Worm (Caenorhabditis elegans): Measurements from ENCODE around the gene ent-3.
A peak's percentile ranks its signal among the peaks of the same experiment; 100 is the strongest.

The ent-3 gene

DNA sequence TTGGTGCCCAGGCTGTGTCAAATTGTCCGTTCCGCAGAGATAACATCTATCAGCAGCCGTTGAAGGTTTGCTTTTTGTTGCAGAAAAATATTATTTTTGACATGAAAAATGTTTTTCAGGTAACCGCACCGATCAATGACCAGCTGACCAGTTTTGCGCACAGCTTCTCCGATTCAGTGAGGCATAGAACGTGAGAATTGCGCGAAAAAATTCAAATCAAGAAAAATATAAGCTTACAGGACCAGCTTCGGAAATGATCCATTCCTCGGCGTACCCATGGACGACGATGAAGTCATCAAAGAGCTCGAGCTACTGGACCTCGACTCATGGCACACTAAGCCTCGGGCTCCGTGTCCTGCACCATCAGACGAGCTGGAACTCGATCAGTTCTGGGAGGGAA, 41.3 kb downstream of the ent-3 start:
- no peak for TF ChIP-seq pha-4 (tag; optimal IDR thresholded peaks at IDR 0.05)

- TF ChIP-seq ham-2 (GFP tag; optimal IDR thresholded peaks at IDR 0.05) (no peak), hlh-1 (tag; optimal IDR thresholded peaks at IDR 0.05) (peak; percentile 73), pha-4 (tag; optimal IDR thresholded peaks at IDR 0.05) (no peak), sem-2 (GFP tag; optimal IDR thresholded peaks at IDR 0.05) (no peak), blmp-1 (tag; optimal IDR thresholded peaks at IDR 0.05) (peak; percentile 65), ceh-43 (GFP tag; optimal IDR thresholded peaks at IDR 0.05) (no peak), elt-1 (tag; optimal IDR thresholded peaks at IDR 0.05; ENCODE audit: borderline replicate concordance, insufficient read depth) (no peak), mep-1 (tag; optimal IDR thresholded peaks at IDR 0.05) (peak; percentile 23), snpc-4 (tag; optimal IDR thresholded peaks at IDR 0.05) (no peak), elt-3 (tag; optimal IDR thresholded peaks at IDR 0.05) (peak; percentile 4), lin-13 (tag; optimal IDR thresholded peaks at IDR 0.05) (no peak), nhr-2 (tag; optimal IDR thresholded peaks at IDR 0.05) (no peak), ztf-11 (tag; optimal IDR thresholded peaks at IDR 0.05) (no peak), lsy-2 (tag; optimal IDR thresholded peaks at IDR 0.05) (peak; percentile 35), mls-2 (tag; optimal IDR thresholded peaks at IDR 0.05) (peak; percentile 11), ces-1 (GFP tag; optimal IDR thresholded peaks at IDR 0.05) (peak; percentile 58), nhr-12 (tag; optimal IDR thresholded peaks at IDR 0.05) (no peak), nhr-237 (tag; optimal IDR thresholded peaks at IDR 0.05) (no peak)
These were observed 42.4 kb downstream of the ent-3 start, which contains the start of gene atfs-1 for ce11 chrV:14193451-14193850. atfs-1 (plus strand) TSS chrV:14193663.

DNA sequence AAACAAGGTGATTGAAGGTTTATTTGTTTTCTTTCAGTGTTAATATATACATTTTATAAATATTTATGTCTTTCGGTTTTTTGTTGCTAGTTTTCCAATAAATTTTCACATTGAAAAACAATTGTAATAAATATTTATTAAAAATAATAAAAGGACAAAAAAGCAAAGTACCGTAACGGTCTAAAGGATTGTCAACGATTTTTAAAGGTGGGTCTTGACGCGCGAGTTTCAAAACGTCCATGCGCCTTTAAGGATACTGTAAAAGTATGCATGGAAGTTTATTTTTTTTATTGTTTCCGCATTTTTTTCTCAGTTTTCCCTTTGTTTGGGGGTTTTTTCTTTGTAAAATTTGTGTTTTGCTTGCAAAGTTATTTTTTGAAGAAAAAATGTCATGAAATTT, 43.0 kb downstream of the ent-3 start:
- TF ChIP-seq mls-2 (tag; optimal IDR thresholded peaks at IDR 0.05) (no peak), elt-1 (tag; optimal IDR thresholded peaks at IDR 0.05; ENCODE audit: borderline replicate concordance, insufficient read depth) (no peak), blmp-1 (tag; optimal IDR thresholded peaks at IDR 0.05) (no peak), hlh-1 (tag; optimal IDR thresholded peaks at IDR 0.05) (no peak), lin-13 (tag; optimal IDR thresholded peaks at IDR 0.05) (no peak), flh-1 (GFP tag; optimal IDR thresholded peaks at IDR 0.05) (no peak), unc-39 (tag; optimal IDR thresholded peaks at IDR 0.05) (no peak), nhr-28 (tag; optimal IDR thresholded peaks at IDR 0.05) (no peak), nhr-237 (tag; optimal IDR thresholded peaks at IDR 0.05) (no peak), ceh-39 (tag; optimal IDR thresholded peaks at IDR 0.05) (no peak), zip-8 (tag; optimal IDR thresholded peaks at IDR 0.05) (no peak), elt-3 (tag; optimal IDR thresholded peaks at IDR 0.05) (no peak), mab-5 (tag; optimal IDR thresholded peaks at IDR 0.05) (no peak), ces-1 (GFP tag; optimal IDR thresholded peaks at IDR 0.05) (no peak), ztf-11 (tag; optimal IDR thresholded peaks at IDR 0.05) (no peak), nhr-12 (tag; optimal IDR thresholded peaks at IDR 0.05) (no peak), tbx-8 (GFP tag; optimal IDR thresholded peaks at IDR 0.05) (no peak), unc-120 (tag; optimal IDR thresholded peaks at IDR 0.05; ENCODE audit: poor library complexity, severe bottlenecking) (no peak)

- no peak for TF ChIP-seq ztf-11 (tag; optimal IDR thresholded peaks at IDR 0.05)
- TF ChIP-seq nhr-28 (tag; optimal IDR thresholded peaks at IDR 0.05) = no peak
- no peak for TF ChIP-seq mls-2 (tag; optimal IDR thresholded peaks at IDR 0.05)
- no peak for TF ChIP-seq nhr-2 (tag; optimal IDR thresholded peaks at IDR 0.05)
- TF ChIP-seq lin-13 (tag; optimal IDR thresholded peaks at IDR 0.05) = no peak
- TF ChIP-seq ceh-39 (tag; optimal IDR thresholded peaks at IDR 0.05) = no peak
These were observed 48.7 kb downstream of the ent-3 start for ce11 chrV:14187104-14187503.

ce11 chrV:14185438-14185837, 50.4 kb downstream of the ent-3 start, which contains the start of the genes trm-1 and ints-2:
trm-1 (minus strand) TSS chrV:14185612.
ints-2 (plus strand) TSS chrV:14185686.
- no peak for TF ChIP-seq ceh-39 (tag; optimal IDR thresholded peaks at IDR 0.05)
- TF ChIP-seq mep-1 (tag; optimal IDR thresholded peaks at IDR 0.05) = peak; percentile 1
- no peak for TF ChIP-seq elt-3 (tag; optimal IDR thresholded peaks at IDR 0.05)
- TF ChIP-seq nhr-28 (tag; optimal IDR thresholded peaks at IDR 0.05) = no peak
- no peak for TF ChIP-seq nhr-76 (tag; optimal IDR thresholded peaks at IDR 0.05)
- TF ChIP-seq ces-1 (GFP tag; optimal IDR thresholded peaks at IDR 0.05) = peak; percentile 96
- TF ChIP-seq sptf-1 (tag; optimal IDR thresholded peaks at IDR 0.05) = peak; percentile 11
- TF ChIP-seq lsy-2 (tag; optimal IDR thresholded peaks at IDR 0.05) = peak; percentile 36
- TF ChIP-seq ham-2 (GFP tag; optimal IDR thresholded peaks at IDR 0.05) = no peak
- peak; percentile 12 for TF ChIP-seq lin-13 (tag; optimal IDR thresholded peaks at IDR 0.05)
- TF ChIP-seq unc-120 (tag; optimal IDR thresholded peaks at IDR 0.05; ENCODE audit: poor library complexity, severe bottlenecking) = peak; percentile 34
- TF ChIP-seq lin-32 (GFP tag; optimal IDR thresholded peaks at IDR 0.05) = no peak

DNA sequence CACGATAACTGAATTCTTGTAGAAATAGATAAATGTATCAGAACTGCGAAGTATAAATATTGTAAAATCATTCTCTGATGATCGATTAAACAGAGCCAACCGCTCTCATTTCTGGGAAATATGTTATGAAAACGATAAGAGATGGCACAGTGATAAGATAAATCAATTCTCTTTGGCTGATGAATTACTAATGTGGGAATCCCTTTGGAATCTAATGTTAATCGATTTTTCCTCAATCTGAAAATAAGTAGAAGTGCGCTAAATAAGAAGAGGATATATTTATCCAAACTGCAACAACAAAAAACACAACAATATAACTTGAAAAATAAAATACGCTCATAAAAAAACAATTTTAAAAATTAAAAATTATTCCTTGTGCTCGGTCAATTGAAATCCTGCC, 53.0 kb downstream of the ent-3 start, which contains the start of gene cest-2.3:
Gene cest-2.3 (minus strand): TSS at position 101 of the 400 bp plus-strand sequence.
- no peak for TF ChIP-seq nhr-12 (tag; optimal IDR thresholded peaks at IDR 0.05)
- no peak for TF ChIP-seq cnd-1 (tag; optimal IDR thresholded peaks at IDR 0.05)
